Fruit fly (Drosophila melanogaster) Kc167 (cell line): ENCODE data around the gene CG33631.

Source experiments
- Myc ChIP-seq: fragments of >200 bp; optimal IDR thresholded peaks from 2 replicates; lab custom pipeline; 2017; ENCODE audit warnings: missing external identifiers
- Sin3A ChIP-seq: fragments of >200 bp; optimal IDR thresholded peaks from 2 replicates; lab custom pipeline; 2018; ENCODE audit warnings: missing external identifiers
- h ChIP-seq: fragments of >200 bp; optimal IDR thresholded peaks from 3 replicates; lab custom pipeline; 2018; ENCODE audit warnings: missing external identifiers
- insv ChIP-seq: fragments of >200 bp; optimal IDR thresholded peaks from 3 replicates; lab custom pipeline; 2018; ENCODE audit warnings: missing external identifiers
- psq ChIP-seq: fragments of >200 bp; optimal IDR thresholded peaks from 2 replicates; lab custom pipeline; 2017; ENCODE audit warnings: missing external identifiers
- ttk ChIP-seq: sonication (Bioruptor generic); optimal IDR thresholded peaks from 2 replicates; lab custom pipeline; 2017; ENCODE audit warnings: missing external identifiers

Gene CG33631

dm6 chr3R:10089171-10089664, 25.4 kb downstream of the CG33631 start:
- TF ChIP-seq Sin3A (lab: Kevin White, UChicago) (no peak), h (lab: Kevin White, UChicago) (no peak), Myc (no peak), insv (no peak), psq (lab: Kevin White, UChicago) (no peak), ttk (lab: Kevin White, UChicago) (no peak)

- TF ChIP-seq insv: no peak
- no peak for TF ChIP-seq ttk (lab: Kevin White, UChicago)
- no peak for TF ChIP-seq h (lab: Kevin White, UChicago)
- no peak for TF ChIP-seq Sin3A (lab: Kevin White, UChicago)
- no peak for TF ChIP-seq psq (lab: Kevin White, UChicago)
- no peak for TF ChIP-seq Myc
These were observed 27.1 kb downstream of the CG33631 start for dm6 chr3R:10090906-10091305.

dm6 chr3R:10091513-10091912, 27.7 kb downstream of the CG33631 start:
- no peak for TF ChIP-seq Myc
- no peak for TF ChIP-seq Sin3A (lab: Kevin White, UChicago)
- TF ChIP-seq insv: no peak
- TF ChIP-seq h (lab: Kevin White, UChicago): no peak
- no peak for TF ChIP-seq ttk (lab: Kevin White, UChicago)
- TF ChIP-seq psq (lab: Kevin White, UChicago): no peak

dm6 chr3R:10093252-10094030, 29.6 kb downstream of the CG33631 start:
- TF ChIP-seq Sin3A (lab: Kevin White, UChicago): no peak
- no peak for TF ChIP-seq psq (lab: Kevin White, UChicago)
- TF ChIP-seq ttk (lab: Kevin White, UChicago): no peak
- TF ChIP-seq h (lab: Kevin White, UChicago): no peak
- TF ChIP-seq Myc: no peak
- TF ChIP-seq insv: no peak

- TF ChIP-seq h (lab: Kevin White, UChicago) (no peak), insv (no peak), Myc (no peak), ttk (lab: Kevin White, UChicago) (no peak), psq (lab: Kevin White, UChicago) (no peak), Sin3A (lab: Kevin White, UChicago) (no peak)
These were observed 31.2 kb downstream of the CG33631 start for dm6 chr3R:10095052-10095451.

dm6 chr3R:10095765-10096164, 32.0 kb downstream of the CG33631 start:
- TF ChIP-seq h (lab: Kevin White, UChicago) (no peak), Sin3A (lab: Kevin White, UChicago) (no peak), Myc (no peak), insv (no peak), ttk (lab: Kevin White, UChicago) (no peak), psq (lab: Kevin White, UChicago) (no peak)

DNA sequence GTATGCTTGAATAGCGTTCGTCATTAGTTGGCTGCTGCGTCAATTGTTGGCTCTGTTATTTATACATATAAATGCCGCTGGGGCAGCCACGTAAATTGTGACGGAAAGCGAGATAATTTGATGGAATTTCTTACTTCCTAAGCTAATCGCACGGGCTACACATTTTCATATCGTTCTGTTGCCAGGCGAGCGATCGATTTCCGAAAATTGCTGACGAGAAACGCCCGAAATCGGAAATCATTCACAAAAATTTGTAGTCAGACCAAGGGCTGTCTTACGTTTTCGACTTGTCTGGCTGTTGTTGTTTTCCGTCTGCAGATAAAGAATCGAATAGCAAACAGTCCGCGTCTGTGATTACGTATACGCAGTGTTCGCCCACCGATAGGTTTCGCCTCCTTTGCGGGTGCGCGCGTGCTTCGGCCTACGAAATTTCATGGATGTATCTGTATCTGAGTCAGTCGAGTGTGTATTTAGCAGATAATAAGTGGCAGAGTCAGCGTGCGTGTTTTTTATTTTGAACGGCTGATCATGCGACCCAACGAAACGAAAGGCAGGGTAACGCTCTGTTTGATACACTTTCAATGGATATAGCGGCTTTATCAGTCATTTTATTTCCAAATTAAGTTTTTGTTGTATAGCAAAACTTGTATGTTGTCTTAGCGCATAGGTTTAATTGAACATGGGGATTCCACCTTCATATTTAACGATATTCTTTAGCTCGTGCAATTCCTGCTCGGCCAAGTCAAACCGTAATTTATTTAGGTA, 33.9 kb downstream of the CG33631 start:
- TF ChIP-seq psq (lab: Kevin White, UChicago) (no peak), Sin3A (lab: Kevin White, UChicago) (no peak), Myc (no peak), ttk (lab: Kevin White, UChicago) (no peak), insv (no peak), h (lab: Kevin White, UChicago) (no peak)

DNA sequence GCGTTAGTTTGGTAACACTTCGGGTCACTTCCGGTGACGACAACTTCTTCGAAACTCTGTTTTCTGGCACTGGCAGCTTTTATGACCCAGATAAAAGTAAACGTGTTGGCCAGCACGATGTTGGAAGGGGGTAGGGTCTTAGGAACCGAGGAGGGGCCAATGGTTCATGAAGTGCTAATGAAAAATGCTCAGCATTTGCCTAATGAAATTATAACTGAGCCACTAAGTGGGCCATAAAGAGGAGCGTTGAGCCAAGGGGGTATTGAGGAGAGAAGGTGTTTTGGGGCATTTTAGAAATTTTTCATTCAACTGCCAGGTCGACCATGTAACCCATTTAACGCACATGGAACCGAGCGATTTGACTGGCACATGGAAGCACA, 34.5 kb downstream of the CG33631 start:
- TF ChIP-seq Myc: no peak
- no peak for TF ChIP-seq psq (lab: Kevin White, UChicago)
- TF ChIP-seq Sin3A (lab: Kevin White, UChicago): no peak
- no peak for TF ChIP-seq insv
- TF ChIP-seq ttk (lab: Kevin White, UChicago): no peak

dm6 chr3R:10099401-10099848, 35.6 kb downstream of the CG33631 start:
- TF ChIP-seq Myc (no peak), psq (lab: Kevin White, UChicago) (no peak)

dm6 chr3R:10100498-10101196, 36.8 kb downstream of the CG33631 start:
- no peak for TF ChIP-seq insv

dm6 chr3R:10106796-10107195, 43.0 kb downstream of the CG33631 start:
- TF ChIP-seq psq (lab: Kevin White, UChicago) (no peak), insv (no peak), h (lab: Kevin White, UChicago) (no peak), Myc (no peak), Sin3A (lab: Kevin White, UChicago) (no peak), ttk (lab: Kevin White, UChicago) (no peak)
